Fruit fly (Drosophila melanogaster) whole organism, embryonic: ENCODE results near the gene CG5235.

ENCODE experiments used
- Antp ChIP-seq: fragments of 200-800 bp; sonication (Bioruptor generic); optimal IDR thresholded peaks from 3 replicates; lab custom pipeline; 2016; ENCODE audit warnings: missing biosample characterization, missing genetic modification characterization
- Awh ChIP-seq: fragments of 200-800 bp; sonication (Bioruptor generic); IDR thresholded peaks from 2 replicates; pipeline ENCODE4, ENCODE4 v1.3.6; 2022; ENCODE audit warnings: missing biosample characterization, missing genetic modification characterization
- BEAF-32 ChIP-seq: fragments of 200-800 bp; sonication (Bioruptor generic); optimal IDR thresholded peaks from 3 replicates; lab custom pipeline; 2017; ENCODE audit warnings: missing biosample characterization, missing genetic modification characterization, mild to moderate bottlenecking, moderate library complexity, missing genetic modification reagents
- CG10462 ChIP-seq: fragments of 200-800 bp; sonication (Bioruptor generic); optimal IDR thresholded peaks from 2 replicates; lab custom pipeline; 2016; ENCODE audit warnings: missing biosample characterization, missing genetic modification characterization
- CG10543 ChIP-seq: fragments of 200-800 bp; sonication (Bioruptor generic); optimal IDR thresholded peaks from 3 replicates; lab custom pipeline; 2017; ENCODE audit warnings: missing biosample characterization, mild to moderate bottlenecking, missing genetic modification characterization, moderate library complexity
- CG11560 ChIP-seq: fragments of 200-800 bp; sonication (Bioruptor generic); IDR thresholded peaks from 3 replicates; pipeline ENCODE4 v1.3.6; 2022; ENCODE audit warnings: missing biosample characterization, missing genetic modification characterization
- CG12942 ChIP-seq: fragments of 200-800 bp; sonication (Bioruptor generic); optimal IDR thresholded peaks from 3 replicates; lab custom pipeline; 2016; ENCODE audit warnings: missing biosample characterization, missing genetic modification characterization
- CG16813 ChIP-seq: fragments of 200-800 bp; sonication (Bioruptor generic); IDR thresholded peaks from 3 replicates; pipeline ENCODE4 v1.3.6; 2022; ENCODE audit warnings: missing biosample characterization, missing genetic modification characterization; ENCODE audit not compliant: partially characterized antibody
- CG17359 ChIP-seq: fragments of 200-800 bp; sonication (Bioruptor generic); optimal IDR thresholded peaks from 3 replicates; lab custom pipeline; 2018; ENCODE audit warnings: missing biosample characterization, mild to moderate bottlenecking, missing genetic modification characterization, moderate library complexity
- CG1792 ChIP-seq: fragments of 200-800 bp; sonication (Bioruptor generic); optimal IDR thresholded peaks from 2 replicates; lab custom pipeline; 2016; ENCODE audit warnings: missing biosample characterization, missing genetic modification characterization
- CG18619 ChIP-seq: fragments of 200-800 bp; sonication (Bioruptor generic); optimal IDR thresholded peaks from 3 replicates; lab custom pipeline; 2017; ENCODE audit warnings: missing biosample characterization, mild to moderate bottlenecking, missing genetic modification characterization
- CG2712 ChIP-seq: fragments of 200-800 bp; optimal IDR thresholded peaks from 3 replicates; lab custom pipeline; 2019; ENCODE audit warnings: missing biosample characterization, mild to moderate bottlenecking, missing genetic modification characterization, moderate library complexity
- CG30020 ChIP-seq: fragments of 200-800 bp; optimal IDR thresholded peaks from 2 replicates; lab custom pipeline; 2019; ENCODE audit warnings: missing biosample characterization, mild to moderate bottlenecking, missing genetic modification characterization, moderate library complexity
- CG31388 ChIP-seq: fragments of 200-800 bp; sonication (Bioruptor generic); optimal IDR thresholded peaks from 2 replicates; lab custom pipeline; 2016; ENCODE audit warnings: missing biosample characterization, missing genetic modification characterization
- CG4707 ChIP-seq: fragments of 200-800 bp; sonication (Bioruptor generic); optimal IDR thresholded peaks from 2 replicates; lab custom pipeline; 2018; ENCODE audit warnings: missing biosample characterization, mild to moderate bottlenecking, missing genetic modification characterization, moderate library complexity
- CG7963 ChIP-seq: fragments of 200-800 bp; sonication (Bioruptor generic); IDR thresholded peaks from 3 replicates; pipeline ENCODE4 v1.3.6; 2022; ENCODE audit warnings: missing biosample characterization, missing genetic modification characterization; ENCODE audit not compliant: partially characterized antibody
- CG8359 ChIP-seq: fragments of 200-800 bp; sonication (Bioruptor generic); optimal IDR thresholded peaks from 2 replicates; lab custom pipeline; 2017; ENCODE audit warnings: missing biosample characterization, mild to moderate bottlenecking, missing genetic modification characterization, borderline replicate concordance
- Doc3 ChIP-seq: fragments of 200-800 bp; sonication (Bioruptor generic); IDR thresholded peaks from 3 replicates; pipeline ENCODE4 v1.3.6; 2022; ENCODE audit warnings: missing biosample characterization, missing genetic modification characterization; ENCODE audit not compliant: partially characterized antibody
- GATAe ChIP-seq: fragments of 200-800 bp; sonication (Bioruptor generic); conservative IDR thresholded peaks from 2 replicates; pipeline ENCODE4 v1.3.6; 2022; ENCODE audit warnings: missing biosample characterization, missing genetic modification characterization
- Gug ChIP-seq: fragments of 200-800 bp; sonication (Bioruptor generic); IDR thresholded peaks from 4 replicates; pipeline ENCODE4 v1.3.6; 2022; ENCODE audit warnings: missing biosample characterization, missing genetic modification characterization
- HLH4C ChIP-seq: fragments of 200-800 bp; sonication (Bioruptor generic); IDR thresholded peaks from 3 replicates; pipeline ENCODE4 v1.3.6; 2022; ENCODE audit warnings: missing biosample characterization, missing genetic modification characterization; ENCODE audit not compliant: partially characterized antibody
- HLHmδ ChIP-seq: fragments of 200-800 bp; sonication (Bioruptor generic); optimal IDR thresholded peaks from 2 replicates; lab custom pipeline; 2018; ENCODE audit warnings: missing biosample characterization, mild to moderate bottlenecking, missing genetic modification characterization, moderate library complexity
- MESR4 ChIP-seq: fragments of 200-800 bp; sonication (Bioruptor generic); optimal IDR thresholded peaks from 2 replicates; lab custom pipeline; 2018; ENCODE audit warnings: missing biosample characterization, mild to moderate bottlenecking, missing genetic modification characterization, moderate library complexity
- NC2β ChIP-seq: fragments of 200-800 bp; sonication (Bioruptor generic); optimal IDR thresholded peaks from 2 replicates; lab custom pipeline; 2016; ENCODE audit warnings: missing biosample characterization, missing genetic modification characterization
- Side ChIP-seq: fragments of 200-800 bp; sonication (Bioruptor generic); optimal IDR thresholded peaks from 2 replicates; lab custom pipeline; 2016; ENCODE audit warnings: missing biosample characterization, missing genetic modification characterization
- Sox102F ChIP-seq: fragments of 200-800 bp; sonication (Bioruptor generic); optimal IDR thresholded peaks from 2 replicates; lab custom pipeline; 2018; ENCODE audit warnings: missing biosample characterization, mild to moderate bottlenecking, missing genetic modification characterization, moderate library complexity
- Ssrp ChIP-seq: fragments of 200-800 bp; sonication (Bioruptor generic); optimal IDR thresholded peaks from 2 replicates; lab custom pipeline; 2018; ENCODE audit warnings: missing biosample characterization, mild to moderate bottlenecking, missing genetic modification characterization, moderate library complexity
- Xrp1 ChIP-seq: fragments of 200-800 bp; sonication (Bioruptor generic); IDR thresholded peaks from 2 replicates; pipeline ENCODE4 v1.3.6; 2022; ENCODE audit warnings: missing biosample characterization, missing genetic modification characterization
- ara ChIP-seq: fragments of 200-800 bp; sonication (Bioruptor generic); IDR thresholded peaks from 2 replicates; pipeline ENCODE4 v1.3.6; 2022; ENCODE audit warnings: missing biosample characterization, missing genetic modification characterization
- caup ChIP-seq: fragments of 200-800 bp; sonication (Bioruptor generic); optimal IDR thresholded peaks from 3 replicates; lab custom pipeline; 2017; ENCODE audit warnings: missing biosample characterization, mild to moderate bottlenecking, missing genetic modification characterization, moderate library complexity; ENCODE audit not compliant: severe bottlenecking
- ci ChIP-seq: fragments of 200-800 bp; sonication (Bioruptor generic); IDR thresholded peaks from 3 replicates; pipeline ENCODE4 v1.3.6; 2022; ENCODE audit warnings: missing biosample characterization, missing genetic modification characterization
- dpn ChIP-seq, 2 experiments: fragments of 200-800 bp; sonication (Bioruptor generic); optimal IDR thresholded peaks; 3 replicates each; lab custom pipeline; 2016; ENCODE audit warnings: missing biosample characterization in 2 of 2, missing genetic modification characterization in 2 of 2
- esg ChIP-seq: fragments of 200-800 bp; sonication (Bioruptor generic); conservative IDR thresholded peaks from 2 replicates; pipeline ENCODE4 v1.3.6; 2022; ENCODE audit warnings: missing biosample characterization, missing genetic modification characterization
- gce ChIP-seq: fragments of 200-800 bp; sonication (Bioruptor generic); IDR thresholded peaks from 3 replicates; pipeline ENCODE4 v1.3.6; 2022; ENCODE audit warnings: missing biosample characterization, missing genetic modification characterization
- gro ChIP-seq: fragments of 200-800 bp; sonication (Bioruptor generic); optimal IDR thresholded peaks from 2 replicates; lab custom pipeline; 2016; ENCODE audit warnings: missing biosample characterization, missing genetic modification characterization
- kah ChIP-seq: fragments of 200-800 bp; sonication (Bioruptor generic); optimal IDR thresholded peaks from 2 replicates; lab custom pipeline; 2018; ENCODE audit warnings: missing biosample characterization, mild to moderate bottlenecking, missing genetic modification characterization
- lilli ChIP-seq: fragments of 200-800 bp; sonication (Bioruptor generic); optimal IDR thresholded peaks from 3 replicates; lab custom pipeline; 2016; ENCODE audit warnings: missing biosample characterization, missing genetic modification characterization
- maf-S ChIP-seq: fragments of 200-800 bp; sonication (Bioruptor generic); optimal IDR thresholded peaks from 2 replicates; lab custom pipeline; 2016; ENCODE audit warnings: missing biosample characterization, missing genetic modification characterization
- mam ChIP-seq: fragments of 200-800 bp; sonication (Bioruptor generic); optimal IDR thresholded peaks from 3 replicates; lab custom pipeline; 2016; ENCODE audit warnings: missing biosample characterization, missing genetic modification characterization
- nom ChIP-seq: fragments of 200-800 bp; sonication (Bioruptor generic); optimal IDR thresholded peaks from 2 replicates; lab custom pipeline; 2017; ENCODE audit warnings: missing biosample characterization, missing genetic modification characterization, mild to moderate bottlenecking, moderate library complexity, missing genetic modification reagents
- pan ChIP-seq, 4 experiments: fragments of >200 bp in 3 of 4; fragments of 200-800 bp in 1 of 4; sonication (Bioruptor generic) in 1 of 4; optimal IDR thresholded peaks in 3 of 4; IDR thresholded peaks in 1 of 4; 2 replicates each; pipeline versions ENCODE4 v1.3.6 to Lab custom; 2017 to 2022; ENCODE audit warnings: missing biosample characterization in 2 of 4, missing genetic modification characterization in 2 of 4, mixed read lengths in 1 of 4
- pfk ChIP-seq: fragments of 200-800 bp; sonication (Bioruptor generic); optimal IDR thresholded peaks from 2 replicates; lab custom pipeline; 2018; ENCODE audit warnings: missing biosample characterization, mild to moderate bottlenecking, missing genetic modification characterization, moderate library complexity
- psq ChIP-seq: fragments of 200-800 bp; sonication (Bioruptor generic); optimal IDR thresholded peaks from 2 replicates; lab custom pipeline; 2017; ENCODE audit warnings: missing biosample characterization, missing genetic modification characterization
- pum ChIP-seq: fragments of 200-800 bp; sonication (Bioruptor generic); optimal IDR thresholded peaks from 2 replicates; lab custom pipeline; 2016; ENCODE audit warnings: missing biosample characterization, missing genetic modification characterization
- run ChIP-seq: fragments of 200-800 bp; sonication (Bioruptor generic); optimal IDR thresholded peaks from 3 replicates; lab custom pipeline; 2018; ENCODE audit warnings: missing biosample characterization, mild to moderate bottlenecking, missing genetic modification characterization
- sim ChIP-seq: fragments of 200-800 bp; sonication (Bioruptor generic); IDR thresholded peaks from 2 replicates; pipeline ENCODE4 v1.3.6; 2022; ENCODE audit warnings: missing biosample characterization, missing genetic modification characterization
- vnd ChIP-seq: fragments of 200-800 bp; sonication (Bioruptor generic); IDR thresholded peaks from 3 replicates; pipeline ENCODE4 v1.3.6; 2022; ENCODE audit warnings: missing biosample characterization, missing genetic modification characterization; ENCODE audit not compliant: partially characterized antibody

The CG5235 gene

dm6 chr3L:16049955-16050886 is 40.0 kb downstream of the CG5235 start (continued):
- TF ChIP-seq NC2β (GFP tag; lab: Kevin White, UChicago), result no peak
- TF ChIP-seq run, result peak; percentile 72
- no peak for TF ChIP-seq CG4707 (GFP tag; lab: Kevin White, UChicago)
- peak; percentile 64 for TF ChIP-seq nom (GFP tag; lab: Kevin White, UChicago)
- peak; percentile 8 for TF ChIP-seq pum (GFP tag; lab: Kevin White, UChicago)
- peak; percentile 90 for TF ChIP-seq GATAe (GFP tag; lab: Robert Waterston, UW)
- TF ChIP-seq CG7963 (GFP tag; lab: Robert Waterston, UW), result no peak
- TF ChIP-seq pfk (GFP tag; lab: Kevin White, UChicago), result peak; percentile 82
- TF ChIP-seq CG30020 (tag; lab: Kevin White, UChicago), result no peak
- TF ChIP-seq dpn (GFP tag; optimal IDR thresholded peaks at IDR 0.05; lab: Kevin White, UChicago), result peak in 1 of 2 experiments; percentile 10
- no peak for TF ChIP-seq kah (GFP tag; lab: Kevin White, UChicago)
- TF ChIP-seq esg (GFP tag; lab: Robert Waterston, UW), result no peak
- TF ChIP-seq CG17359 (tag; lab: Kevin White, UChicago), result peak; percentile 35
- TF ChIP-seq pan (optimal IDR thresholded peaks at IDR 0.05; lab: Kevin White, UChicago), result no peak
- TF ChIP-seq pan (GFP tag; optimal IDR thresholded peaks at IDR 0.05 in 1 of 2, IDR thresholded peaks at IDR 0.05 in 1 of 2), result peak in 1 of 2 experiments; percentile 37
- peak; percentile 49; the same call in 1 of the 2 replicates for TF ChIP-seq Xrp1 (GFP tag; lab: Robert Waterston, UW)
- TF ChIP-seq CG10462 (GFP tag; lab: Kevin White, UChicago), result no peak
- no peak for TF ChIP-seq Sox102F
- no peak for TF ChIP-seq Ssrp (tag; lab: Kevin White, UChicago)
- TF ChIP-seq HLH4C, result no peak
- TF ChIP-seq Side (GFP tag; lab: Kevin White, UChicago), result no peak
- TF ChIP-seq caup (GFP tag; lab: Kevin White, UChicago), result peak; percentile 44
- TF ChIP-seq HLHmδ (GFP tag; lab: Kevin White, UChicago), result peak; percentile 9
- TF ChIP-seq CG8359, result peak; percentile 27
- TF ChIP-seq Awh (GFP tag; lab: Robert Waterston, UW), result no peak
- TF ChIP-seq MESR4 (GFP tag; lab: Kevin White, UChicago), result peak; percentile 39
- no peak for TF ChIP-seq vnd (GFP tag; lab: Robert Waterston, UW)
- no peak for TF ChIP-seq BEAF-32 (GFP tag; lab: Kevin White, UChicago)
- TF ChIP-seq maf-S, result no peak
- no peak for TF ChIP-seq ci (GFP tag; lab: Robert Waterston, UW)
- peak; percentile 87 for TF ChIP-seq CG10543 (GFP tag; lab: Kevin White, UChicago)
- peak; percentile 48 for TF ChIP-seq psq (GFP tag; lab: Kevin White, UChicago)
- TF ChIP-seq mam (GFP tag; lab: Kevin White, UChicago), result peak; percentile 6
- TF ChIP-seq ara (GFP tag; lab: Robert Waterston, UW), result peak; percentile 40; the same call in 1 of the 2 replicates
- no peak for TF ChIP-seq CG31388 (GFP tag; lab: Kevin White, UChicago)
- no peak for TF ChIP-seq CG1792
- no peak for TF ChIP-seq lilli (GFP tag; lab: Kevin White, UChicago)
- no peak for TF ChIP-seq CG16813 (GFP tag; lab: Robert Waterston, UW)
- 0 out of 2 replicates have a peak, but pooled peaks have one; percentile 4 for TF ChIP-seq sim (GFP tag; lab: Robert Waterston, UW)
- TF ChIP-seq gro (GFP tag; lab: Kevin White, UChicago), result no peak
- no peak for TF ChIP-seq Doc3 (GFP tag; lab: Robert Waterston, UW)
- no peak for TF ChIP-seq CG2712
- peak; percentile 20; the same call in 1 of the 4 replicates for TF ChIP-seq Gug (GFP tag; lab: Robert Waterston, UW)
- no peak for TF ChIP-seq CG12942
- TF ChIP-seq CG11560 (tag; lab: Robert Waterston, UW), result no peak
- TF ChIP-seq Antp (GFP tag; lab: Kevin White, UChicago), result no peak
- no peak for TF ChIP-seq CG18619 (GFP tag; lab: Kevin White, UChicago)
- TF ChIP-seq gce (GFP tag; lab: Robert Waterston, UW), result no peak; the same call in 2 of the 3 replicates
